Fruit fly (Drosophila melanogaster) whole organism, embryonic: ENCODE measurements around the gene CG15641.
A peak's percentile ranks its signal among the peaks of the same experiment; 100 is the strongest.

Source experiments
- CG10654 ChIP-seq: fragments of 200-800 bp; sonication (Bioruptor generic); optimal IDR thresholded peaks from 2 replicates; lab custom pipeline; 2016; ENCODE audit warnings: missing biosample characterization, missing genetic modification characterization
- CG18262 ChIP-seq: fragments of 200-800 bp; optimal IDR thresholded peaks from 3 replicates; lab custom pipeline; 2019; ENCODE audit warnings: missing biosample characterization, mild to moderate bottlenecking, missing genetic modification characterization, moderate library complexity
- H15 ChIP-seq: fragments of 200-800 bp; sonication (Bioruptor generic); IDR thresholded peaks from 3 replicates; pipeline ENCODE4 v1.3.6; 2022; ENCODE audit warnings: missing biosample characterization, missing genetic modification characterization
- gfzf ChIP-seq: fragments of 200-800 bp; sonication (Bioruptor generic); optimal IDR thresholded peaks from 2 replicates; lab custom pipeline; 2016; ENCODE audit warnings: missing biosample characterization, mild to moderate bottlenecking, missing genetic modification characterization, moderate library complexity
- vnd ChIP-seq: fragments of 200-800 bp; sonication (Bioruptor generic); IDR thresholded peaks from 3 replicates; pipeline ENCODE4 v1.3.6; 2022; ENCODE audit warnings: missing biosample characterization, missing genetic modification characterization; ENCODE audit not compliant: partially characterized antibody

Gene CG15641

dm6 chrX:15511399-15511798 is 43.7 kb downstream of the CG15641 start (continued):
- TF ChIP-seq gfzf (GFP tag; lab: Kevin White, UChicago) (no peak), H15 (GFP tag; lab: Robert Waterston, UW) (0 out of 3 replicates have a peak, but pooled peaks have one; percentile 24), CG10654 (GFP tag; lab: Kevin White, UChicago) (no peak), vnd (no peak), CG18262 (tag; lab: Kevin White, UChicago) (no peak)
